Worm (Caenorhabditis elegans) whole organism, L3 larva: ENCODE measurements around the gene str-20.

Experiments
- R02D3.7 ChIP-seq: fragments of 150-350 bp; optimal IDR thresholded peaks from 2 replicates; lab custom pipeline; 2014; ENCODE audit warnings: missing biosample characterization, missing genetic modification characterization
- ZK546.5 ChIP-seq: sonication (generic microtip); optimal IDR thresholded peaks from 2 replicates; lab custom pipeline; 2017; ENCODE audit warnings: missing biosample characterization, missing genetic modification characterization
- aly-2 ChIP-seq: fragments of 150-350 bp; optimal IDR thresholded peaks from 2 replicates; lab custom pipeline; 2014; ENCODE audit warnings: missing biosample characterization, missing genetic modification characterization
- ama-1 ChIP-seq: fragments of 150-350 bp; optimal IDR thresholded peaks from 2 replicates; lab custom pipeline; 2018
- ceh-16 ChIP-seq: sonication (generic microtip); optimal IDR thresholded peaks from 2 replicates; lab custom pipeline; 2017; ENCODE audit warnings: missing biosample characterization, missing genetic modification characterization
- ceh-28 ChIP-seq: fragments of 150-350 bp; optimal IDR thresholded peaks from 2 replicates; lab custom pipeline; 2014; ENCODE audit warnings: missing biosample characterization, missing genetic modification reagents, missing genetic modification characterization
- ceh-82 ChIP-seq: fragments of 150-350 bp; optimal IDR thresholded peaks from 2 replicates; lab custom pipeline; 2014; ENCODE audit warnings: missing biosample characterization, missing genetic modification characterization
- ceh-9 ChIP-seq: sonication (generic microtip); optimal IDR thresholded peaks from 2 replicates; lab custom pipeline; 2018; ENCODE audit warnings: missing biosample characterization, missing genetic modification characterization
- egl-5 ChIP-seq: fragments of 150-350 bp; optimal IDR thresholded peaks from 2 replicates; lab custom pipeline; 2017; ENCODE audit warnings: missing biosample characterization, missing genetic modification reagents, missing genetic modification characterization, inconsistent platforms
- elt-1 ChIP-seq: fragments of 150-350 bp; optimal IDR thresholded peaks from 2 replicates; lab custom pipeline; 2014; ENCODE audit warnings: missing biosample characterization, missing genetic modification characterization
- elt-2 ChIP-seq: sonication (generic microtip); optimal IDR thresholded peaks from 2 replicates; lab custom pipeline; 2016; ENCODE audit warnings: missing genetic modification reagents, mild to moderate bottlenecking, missing genetic modification characterization, missing compliant biosample characterization
- eor-1 ChIP-seq, 2 experiments: fragments of 150-350 bp; optimal IDR thresholded peaks; 2 replicates each; lab custom pipeline; 2014 to 2018; ENCODE audit warnings: missing biosample characterization in 2 of 2, missing genetic modification characterization in 2 of 2
- fkh-10 ChIP-seq: sonication (generic microtip); optimal IDR thresholded peaks from 2 replicates; lab custom pipeline; 2017; ENCODE audit warnings: missing biosample characterization, missing genetic modification reagents, missing genetic modification characterization
- fkh-2 ChIP-seq: fragments of 150-350 bp; optimal IDR thresholded peaks from 2 replicates; lab custom pipeline; 2014; ENCODE audit warnings: missing biosample characterization, missing genetic modification reagents, missing genetic modification characterization
- fos-1 ChIP-seq: fragments of 150-350 bp; optimal IDR thresholded peaks from 2 replicates; lab custom pipeline; 2014; ENCODE audit warnings: missing biosample characterization, missing genetic modification characterization
- hmg-11 ChIP-seq: sonication (generic microtip); optimal IDR thresholded peaks from 2 replicates; lab custom pipeline; 2016; ENCODE audit warnings: missing genetic modification characterization, missing compliant biosample characterization
- lin-39 ChIP-seq: fragments of 150-350 bp; optimal IDR thresholded peaks from 2 replicates; lab custom pipeline; 2018; ENCODE audit warnings: missing biosample characterization, missing genetic modification reagents, missing genetic modification characterization
- mdl-1 ChIP-seq: fragments of 150-350 bp; optimal IDR thresholded peaks from 2 replicates; lab custom pipeline; 2014; ENCODE audit warnings: missing biosample characterization, missing genetic modification characterization
- mml-1 ChIP-seq: fragments of 150-350 bp; sonication (generic microtip); optimal IDR thresholded peaks from 3 replicates; lab custom pipeline; 2014; ENCODE audit warnings: missing biosample characterization, missing genetic modification characterization
- nfya-1 ChIP-seq: sonication (generic microtip); optimal IDR thresholded peaks from 2 replicates; lab custom pipeline; 2017; ENCODE audit warnings: missing genetic modification characterization, mild to moderate bottlenecking, missing compliant biosample characterization, antibody characterized with exemption, moderate library complexity; ENCODE audit not compliant: insufficient read depth
- nhr-23 ChIP-seq: fragments of 150-350 bp; optimal IDR thresholded peaks from 2 replicates; lab custom pipeline; 2014; ENCODE audit warnings: missing biosample characterization, missing genetic modification reagents, missing genetic modification characterization
- nhr-25 ChIP-seq: sonication (generic microtip); optimal IDR thresholded peaks from 2 replicates; lab custom pipeline; 2017; ENCODE audit warnings: missing biosample characterization, missing genetic modification characterization
- nhr-43 ChIP-seq: sonication (generic microtip); optimal IDR thresholded peaks from 2 replicates; lab custom pipeline; 2016; ENCODE audit warnings: mild to moderate bottlenecking, missing genetic modification characterization, missing compliant biosample characterization; ENCODE audit not compliant: poor library complexity, severe bottlenecking
- nhr-76 ChIP-seq: fragments of 150-350 bp; sonication (generic microtip); optimal IDR thresholded peaks from 5 replicates; lab custom pipeline; 2014; ENCODE audit warnings: missing biosample characterization, missing genetic modification characterization
- nhr-77 ChIP-seq: fragments of 150-350 bp; optimal IDR thresholded peaks from 2 replicates; lab custom pipeline; 2014; ENCODE audit warnings: missing biosample characterization, missing genetic modification characterization
- pha-4 ChIP-seq: fragments of 150-350 bp; optimal IDR thresholded peaks from 2 replicates; lab custom pipeline; 2014; ENCODE audit warnings: missing biosample characterization, missing genetic modification reagents, missing genetic modification characterization
- pqm-1 ChIP-seq: fragments of 150-350 bp; optimal IDR thresholded peaks from 2 replicates; lab custom pipeline; 2017; ENCODE audit warnings: missing biosample characterization, missing genetic modification characterization, inconsistent platforms
- sea-2 ChIP-seq: fragments of 150-350 bp; sonication (generic microtip); optimal IDR thresholded peaks from 4 replicates; lab custom pipeline; 2014; ENCODE audit warnings: missing biosample characterization, missing genetic modification reagents, missing genetic modification characterization
- skn-1 ChIP-seq: fragments of 150-350 bp; optimal IDR thresholded peaks from 2 replicates; lab custom pipeline; 2014; ENCODE audit warnings: missing biosample characterization, missing genetic modification characterization
- tbx-2 ChIP-seq: sonication (generic microtip); optimal IDR thresholded peaks from 2 replicates; lab custom pipeline; 2016; ENCODE audit warnings: mild to moderate bottlenecking, missing genetic modification characterization, missing compliant biosample characterization
- unc-39 ChIP-seq: sonication (generic microtip); optimal IDR thresholded peaks from 4 replicates; lab custom pipeline; 2017; ENCODE audit warnings: missing biosample characterization, missing genetic modification characterization
- unc-62 ChIP-seq: fragments of 150-350 bp; sonication (generic microtip); optimal IDR thresholded peaks from 4 replicates; lab custom pipeline; 2014; ENCODE audit warnings: missing biosample characterization, missing genetic modification reagents, missing genetic modification characterization

Gene str-20

ce11 chrV:752679-753333, 3.5 kb upstream of the str-20 start, which contains the start of the genes str-262 and srp-1:
Gene str-262, minus strand, starts transcription at chrV:752779.
Gene srp-1, plus strand, starts transcription at chrV:753283.
- TF ChIP-seq fkh-10 (GFP tag; lab: Kevin White, UChicago) (no peak), lin-39 (tag; lab: Kevin White, UChicago) (no peak), fos-1 (tag; lab: Kevin White, UChicago) (no peak), nhr-43 (tag; lab: Kevin White, UChicago) (no peak)

- no peak for TF ChIP-seq ceh-82 (tag; lab: Kevin White, UChicago)
- TF ChIP-seq hmg-11 (tag; lab: Kevin White, UChicago), result no peak
- no peak for TF ChIP-seq eor-1 (tag; optimal IDR thresholded peaks at IDR 0.05; lab: Kevin White, UChicago)
- TF ChIP-seq R02D3.7 (tag; lab: Kevin White, UChicago), result no peak
- no peak for TF ChIP-seq nhr-77 (tag; lab: Kevin White, UChicago)
- TF ChIP-seq nhr-25 (tag; lab: Kevin White, UChicago), result no peak
- TF ChIP-seq ceh-16 (tag; lab: Kevin White, UChicago), result no peak
Measured at ce11 chrV:761235-761634, 5.0 kb downstream of the str-20 start, which contains the start of gene C05E4.15. Gene C05E4.15, minus strand, starts transcription at chrV:761335.

- TF ChIP-seq nhr-76 (tag; lab: Kevin White, UChicago) (no peak), pqm-1 (no peak), ceh-28 (tag; lab: Kevin White, UChicago) (no peak), elt-1 (no peak), ZK546.5 (tag; lab: Kevin White, UChicago) (no peak)
Measured at ce11 chrV:761882-762281, 5.6 kb downstream of the str-20 start, which contains the start of gene C05E4.12. Gene C05E4.12, minus strand, starts transcription at chrV:761982.

ce11 chrV:762340-762739, 6.1 kb downstream of the str-20 start, which contains the start of gene srp-2:
Gene srp-2, plus strand, starts transcription at chrV:762640.
- no peak for TF ChIP-seq pha-4
- no peak for TF ChIP-seq lin-39 (tag; lab: Kevin White, UChicago)
- TF ChIP-seq nhr-23, result no peak
- no peak for TF ChIP-seq sea-2 (GFP tag; lab: Kevin White, UChicago)
- no peak for TF ChIP-seq ceh-9 (tag; lab: Kevin White, UChicago)
- no peak for TF ChIP-seq mml-1
- no peak for TF ChIP-seq tbx-2
- TF ChIP-seq elt-2, result no peak
- TF ChIP-seq nfya-1 (tag; lab: Kevin White, UChicago), result no peak
- no peak for TF ChIP-seq mdl-1 (tag; lab: Kevin White, UChicago)
- no peak for TF ChIP-seq R02D3.7 (tag; lab: Kevin White, UChicago)
- TF ChIP-seq ama-1 (lab: Kevin White, UChicago), result no peak
- TF ChIP-seq ceh-28 (tag; lab: Kevin White, UChicago), result no peak
- TF ChIP-seq, all 47 proteins: peak for 0

ce11 chrV:764732-765131, 8.5 kb downstream of the str-20 start, which contains the start of gene str-238:
Gene str-238, plus strand, starts transcription at chrV:765032.
- no peak for TF ChIP-seq aly-2 (tag; lab: Kevin White, UChicago)
- TF ChIP-seq egl-5 (tag; lab: Kevin White, UChicago), result no peak
- no peak for TF ChIP-seq ceh-9 (tag; lab: Kevin White, UChicago)
- TF ChIP-seq pqm-1, result no peak
- TF ChIP-seq unc-62 (GFP tag; lab: Kevin White, UChicago), result no peak
- no peak for TF ChIP-seq sea-2 (GFP tag; lab: Kevin White, UChicago)
- TF ChIP-seq skn-1 (tag; lab: Kevin White, UChicago), result no peak
- no peak for TF ChIP-seq fkh-2 (tag; lab: Kevin White, UChicago)

- TF ChIP-seq nhr-76 (tag; lab: Kevin White, UChicago) (no peak), R02D3.7 (tag; lab: Kevin White, UChicago) (no peak), unc-39 (no peak), elt-2 (no peak)
Measured at ce11 chrV:772210-772609, 15.9 kb downstream of the str-20 start.
